Fruit fly (Drosophila melanogaster) whole organism, wandering third instar larva: Measurements from ENCODE around the gene CG31952.
A peak's percentile ranks its signal among the peaks of the same experiment; 100 is the strongest.

Experiments
- Abd-B ChIP-seq: fragments of >200 bp; optimal IDR thresholded peaks from 2 replicates; lab custom pipeline; 2017; ENCODE audit warnings: missing biosample characterization, missing genetic modification characterization
- CG32264 ChIP-seq: fragments of 200-800 bp; sonication (Bioruptor generic); optimal IDR thresholded peaks from 2 replicates; lab custom pipeline; 2016; ENCODE audit warnings: missing biosample characterization, missing genetic modification characterization
- CG9705 ChIP-seq: fragments of 200-800 bp; sonication (Bioruptor generic); optimal IDR thresholded peaks from 2 replicates; lab custom pipeline; 2018; ENCODE audit warnings: missing biosample characterization, mild to moderate bottlenecking, missing genetic modification characterization
- CrebA ChIP-seq: fragments of 200-800 bp; sonication (Bioruptor generic); optimal IDR thresholded peaks from 2 replicates; lab custom pipeline; 2016; ENCODE audit warnings: missing biosample characterization, mild to moderate bottlenecking, missing genetic modification characterization, borderline replicate concordance
- Dfd ChIP-seq: fragments of >200 bp; optimal IDR thresholded peaks from 2 replicates; lab custom pipeline; 2017; ENCODE audit warnings: missing biosample characterization, missing genetic modification characterization
- Dif ChIP-seq: fragments of 200-275, 200-300 bp; sonication (Bioruptor generic); optimal IDR thresholded peaks from 2 replicates; lab custom pipeline; 2018; ENCODE audit warnings: missing biosample characterization, missing genetic modification characterization; ENCODE audit not compliant: partially characterized antibody
- GATAd ChIP-seq: sonication (Bioruptor generic); optimal IDR thresholded peaks from 2 replicates; lab custom pipeline; 2016; ENCODE audit warnings: missing biosample characterization, missing genetic modification characterization
- HLH106 ChIP-seq: fragments of 200-800 bp; optimal IDR thresholded peaks from 3 replicates; lab custom pipeline; 2019; ENCODE audit warnings: missing biosample characterization, mild to moderate bottlenecking, missing genetic modification characterization, moderate library complexity
- Hnf4 ChIP-seq: fragments of 200-800 bp; sonication (Bioruptor generic); optimal IDR thresholded peaks from 2 replicates; lab custom pipeline; 2016; ENCODE audit warnings: missing biosample characterization, mild to moderate bottlenecking, missing genetic modification characterization
- Hr78 ChIP-seq: fragments of >200 bp; optimal IDR thresholded peaks from 2 replicates; lab custom pipeline; 2017; ENCODE audit warnings: missing biosample characterization, missing genetic modification characterization
- Hr83 ChIP-seq: fragments of 200-300 bp; sonication (Bioruptor generic); optimal IDR thresholded peaks from 2 replicates; lab custom pipeline; 2016; ENCODE audit warnings: missing biosample characterization, mild to moderate bottlenecking, missing genetic modification characterization, moderate library complexity; ENCODE audit not compliant: poor library complexity, severe bottlenecking
- Jra ChIP-seq: sonication (Bioruptor generic); optimal IDR thresholded peaks from 2 replicates; lab custom pipeline; 2016; ENCODE audit warnings: missing biosample characterization, missing genetic modification characterization
- Mio ChIP-seq: sonication (Bioruptor generic); optimal IDR thresholded peaks from 2 replicates; lab custom pipeline; 2016; ENCODE audit warnings: missing biosample characterization, missing genetic modification characterization
- Myc ChIP-seq: fragments of >200 bp; optimal IDR thresholded peaks from 2 replicates; lab custom pipeline; 2017
- N ChIP-seq: fragments of >200 bp; optimal IDR thresholded peaks from 2 replicates; lab custom pipeline; 2018; ENCODE audit warnings: missing biosample characterization, missing external identifiers, missing genetic modification characterization
- OdsH ChIP-seq: fragments of 200-800 bp; sonication (Bioruptor generic); optimal IDR thresholded peaks from 2 replicates; lab custom pipeline; 2016; ENCODE audit warnings: missing biosample characterization, mild to moderate bottlenecking, missing genetic modification characterization
- Rel ChIP-seq, 2 experiments: fragments of 200-800 bp; sonication (Bioruptor generic) in 1 of 2; optimal IDR thresholded peaks; 2 replicates in 1 of 2; 3 replicates in 1 of 2; lab custom pipeline; 2016 to 2019; ENCODE audit warnings: mild to moderate bottlenecking in 2 of 2, missing biosample characterization in 2 of 2, missing genetic modification characterization in 2 of 2, moderate library complexity in 1 of 2
- Sp1 ChIP-seq: fragments of 200-800 bp; sonication (Bioruptor generic); optimal IDR thresholded peaks from 3 replicates; lab custom pipeline; 2019; ENCODE audit warnings: missing biosample characterization, mild to moderate bottlenecking, missing genetic modification characterization, moderate library complexity
- Vsx2 ChIP-seq: fragments of 200-300, 225-300 bp; sonication (Bioruptor generic); optimal IDR thresholded peaks from 2 replicates; lab custom pipeline; 2018; ENCODE audit warnings: missing biosample characterization, missing genetic modification characterization; ENCODE audit not compliant: partially characterized antibody
- br ChIP-seq: fragments of 200-800 bp; sonication (Bioruptor generic); optimal IDR thresholded peaks from 2 replicates; lab custom pipeline; 2016; ENCODE audit warnings: missing biosample characterization, missing genetic modification characterization
- brk ChIP-seq: fragments of 200-800 bp; sonication (Bioruptor generic); optimal IDR thresholded peaks from 2 replicates; lab custom pipeline; 2016; ENCODE audit warnings: missing biosample characterization, mild to moderate bottlenecking, missing genetic modification characterization
- dl ChIP-seq, 2 experiments: fragments of 175-275, 200-275 bp in 1 of 2; fragments of 200-275 bp in 1 of 2; sonication (Bioruptor generic); optimal IDR thresholded peaks; lab custom pipeline; 2018; ENCODE audit warnings: mild to moderate bottlenecking in 2 of 2, missing biosample characterization in 2 of 2, missing genetic modification characterization in 2 of 2, moderate library complexity in 2 of 2; ENCODE audit not compliant: partially characterized antibody in 2 of 2, insufficient read depth in 1 of 2
- dmrt93B ChIP-seq: fragments of 200-800 bp; sonication (Bioruptor generic); optimal IDR thresholded peaks from 2 replicates; lab custom pipeline; 2018; ENCODE audit warnings: missing biosample characterization, mild to moderate bottlenecking, missing genetic modification characterization
- dsf ChIP-seq: sonication (Bioruptor generic); optimal IDR thresholded peaks from 2 replicates; lab custom pipeline; 2016; ENCODE audit warnings: missing biosample characterization, missing genetic modification characterization, borderline replicate concordance
- ey ChIP-seq: fragments of 200-800 bp; sonication (Bioruptor generic); optimal IDR thresholded peaks from 2 replicates; lab custom pipeline; 2016; ENCODE audit warnings: missing biosample characterization, missing genetic modification characterization
- foxo ChIP-seq, 2 experiments: fragments of 200-800 bp; sonication (Bioruptor generic); optimal IDR thresholded peaks; 2 replicates in 1 of 2; 3 replicates in 1 of 2; lab custom pipeline; 2016 to 2017; ENCODE audit warnings: missing biosample characterization in 2 of 2, missing genetic modification characterization in 2 of 2
- fru ChIP-seq: fragments of 200-800 bp; sonication (Bioruptor generic); optimal IDR thresholded peaks from 3 replicates; lab custom pipeline; 2016; ENCODE audit warnings: missing biosample characterization, mild to moderate bottlenecking, missing genetic modification characterization
- h ChIP-seq: fragments of 200-800 bp; sonication (Bioruptor generic); optimal IDR thresholded peaks from 3 replicates; lab custom pipeline; 2016; ENCODE audit warnings: missing biosample characterization, mild to moderate bottlenecking, missing genetic modification characterization
- jim ChIP-seq: fragments of 175-275, 200-325 bp; sonication (Bioruptor generic); optimal IDR thresholded peaks from 2 replicates; lab custom pipeline; 2016; ENCODE audit warnings: missing biosample characterization, mild to moderate bottlenecking, missing genetic modification characterization
- lola ChIP-seq: fragments of >200 bp; optimal IDR thresholded peaks from 2 replicates; lab custom pipeline; 2017; ENCODE audit warnings: missing biosample characterization, missing genetic modification characterization
- pan ChIP-seq: fragments of >200 bp; optimal IDR thresholded peaks from 2 replicates; lab custom pipeline; 2017
- psq ChIP-seq: fragments of 200-800 bp; sonication (Bioruptor generic); optimal IDR thresholded peaks from 3 replicates; lab custom pipeline; 2017; ENCODE audit warnings: missing biosample characterization, mild to moderate bottlenecking, missing genetic modification characterization, moderate library complexity
- rgr ChIP-seq: fragments of 200-800 bp; sonication (Bioruptor generic); optimal IDR thresholded peaks from 3 replicates; lab custom pipeline; 2016; ENCODE audit warnings: missing biosample characterization, mild to moderate bottlenecking, missing genetic modification characterization
- sage ChIP-seq: fragments of 200-800 bp; sonication (Bioruptor generic); optimal IDR thresholded peaks from 2 replicates; lab custom pipeline; 2016; ENCODE audit warnings: missing biosample characterization, mild to moderate bottlenecking, missing genetic modification characterization
- sv ChIP-seq: fragments of 200-800 bp; sonication (Bioruptor generic); optimal IDR thresholded peaks from 3 replicates; lab custom pipeline; 2016; ENCODE audit warnings: missing biosample characterization, missing genetic modification characterization
- tai ChIP-seq: sonication (Bioruptor generic); optimal IDR thresholded peaks from 2 replicates; lab custom pipeline; 2016; ENCODE audit warnings: missing biosample characterization, missing genetic modification characterization
- usp ChIP-seq: fragments of >200 bp; optimal IDR thresholded peaks from 2 replicates; lab custom pipeline; 2017; ENCODE audit warnings: missing biosample characterization, missing genetic modification characterization
- woc ChIP-seq: sonication (Bioruptor generic); optimal IDR thresholded peaks from 2 replicates; lab custom pipeline; 2016; ENCODE audit warnings: missing biosample characterization, mild to moderate bottlenecking, missing genetic modification characterization

Gene CG31952

dm6 chr2L:3371340-3371739 lies 45.2 kb upstream of the CG31952 start:
- TF ChIP-seq dsf (GFP tag; lab: Kevin White, UChicago) (no peak), brk (no peak), Hnf4 (GFP tag; lab: Kevin White, UChicago) (no peak), Sp1 (no peak), usp (GFP tag; lab: Kevin White, UChicago) (no peak), Abd-B (GFP tag; lab: Kevin White, UChicago) (no peak), Mio (GFP tag; lab: Kevin White, UChicago) (no peak), jim (GFP tag; lab: Kevin White, UChicago) (no peak), Dfd (no peak), psq (GFP tag; lab: Kevin White, UChicago) (no peak), dmrt93B (no peak), CrebA (no peak), h (GFP tag; lab: Kevin White, UChicago) (no peak), woc (GFP tag; lab: Kevin White, UChicago) (no peak)

- TF ChIP-seq Rel (GFP tag; optimal IDR thresholded peaks at IDR 0.05; lab: Kevin White, UChicago) (no peak), Rel (tag; optimal IDR thresholded peaks at IDR 0.05; lab: Kevin White, UChicago) (peak; percentile 94), OdsH (no peak)
Observed at dm6 chr2L:3371776-3372383, 44.6 kb upstream of the CG31952 start.

dm6 chr2L:3372483-3372929 lies 44.0 kb upstream of the CG31952 start:
- no peak for TF ChIP-seq N (GFP tag; lab: Kevin White, UChicago)
- TF ChIP-seq psq (GFP tag; lab: Kevin White, UChicago) = peak; percentile 13
- TF ChIP-seq pan (lab: Kevin White, UChicago) = no peak
- no peak for TF ChIP-seq CG32264 (GFP tag; lab: Kevin White, UChicago)
- TF ChIP-seq usp (GFP tag; lab: Kevin White, UChicago) = no peak
- TF ChIP-seq foxo (GFP tag; optimal IDR thresholded peaks at IDR 0.05; lab: Kevin White, UChicago) = peak in 1 of 2 experiments; percentile 10
- TF ChIP-seq Vsx2 = no peak
- TF ChIP-seq Hr78 (GFP tag; lab: Kevin White, UChicago) = no peak
- no peak for TF ChIP-seq OdsH
- TF ChIP-seq Jra = no peak
- no peak for TF ChIP-seq Myc (lab: Kevin White, UChicago)
- TF ChIP-seq CG9705 (GFP tag; lab: Kevin White, UChicago) = no peak
- no peak for TF ChIP-seq dl (GFP tag; optimal IDR thresholded peaks at IDR 0.05; lab: Kevin White, UChicago; ENCODE audit: insufficient read depth in 1 of 2, partially characterized antibody in 2 of 2)
- TF ChIP-seq Hnf4 (GFP tag; lab: Kevin White, UChicago) = peak; percentile 12
- peak; percentile 31 for TF ChIP-seq HLH106
- no peak for TF ChIP-seq ey (GFP tag; lab: Kevin White, UChicago)
- TF ChIP-seq Abd-B (GFP tag; lab: Kevin White, UChicago) = no peak
- peak; percentile 19 for TF ChIP-seq fru
- no peak for TF ChIP-seq tai
- TF ChIP-seq Dif (GFP tag; lab: Kevin White, UChicago) = no peak
- TF ChIP-seq sv (GFP tag; lab: Kevin White, UChicago) = no peak
- no peak for TF ChIP-seq rgr (GFP tag; lab: Kevin White, UChicago)
- no peak for TF ChIP-seq h (GFP tag; lab: Kevin White, UChicago)

- TF ChIP-seq brk (no peak), Dif (GFP tag; lab: Kevin White, UChicago) (no peak), GATAd (no peak), dsf (GFP tag; lab: Kevin White, UChicago) (no peak), woc (GFP tag; lab: Kevin White, UChicago) (no peak), Vsx2 (no peak), N (GFP tag; lab: Kevin White, UChicago) (no peak), OdsH (no peak), Sp1 (peak; percentile 13), Jra (peak; percentile 6), CG32264 (GFP tag; lab: Kevin White, UChicago) (no peak), rgr (GFP tag; lab: Kevin White, UChicago) (peak; percentile 24), fru (no peak), jim (GFP tag; lab: Kevin White, UChicago) (no peak), Dfd (no peak), HLH106 (peak; percentile 21), pan (lab: Kevin White, UChicago) (no peak), Abd-B (GFP tag; lab: Kevin White, UChicago) (no peak), Hnf4 (GFP tag; lab: Kevin White, UChicago) (peak; percentile 52), lola (GFP tag; lab: Kevin White, UChicago) (no peak), sv (GFP tag; lab: Kevin White, UChicago) (no peak), dmrt93B (no peak), br (GFP tag; lab: Kevin White, UChicago) (no peak), CG9705 (GFP tag; lab: Kevin White, UChicago) (no peak), CrebA (no peak), Mio (GFP tag; lab: Kevin White, UChicago) (no peak), Myc (lab: Kevin White, UChicago) (no peak), Hr83 (GFP tag; lab: Kevin White, UChicago) (no peak), sage (GFP tag; lab: Kevin White, UChicago) (no peak), Rel (GFP tag; optimal IDR thresholded peaks at IDR 0.05; lab: Kevin White, UChicago) (no peak), Rel (tag; optimal IDR thresholded peaks at IDR 0.05; lab: Kevin White, UChicago) (peak; percentile 45), dl (GFP tag; optimal IDR thresholded peaks at IDR 0.05; lab: Kevin White, UChicago; ENCODE audit: insufficient read depth in 1 of 2, partially characterized antibody in 2 of 2) (no peak), usp (GFP tag; lab: Kevin White, UChicago) (no peak), foxo (GFP tag; optimal IDR thresholded peaks at IDR 0.05; lab: Kevin White, UChicago) (peak in 1 of 2 experiments; percentile 23), ey (GFP tag; lab: Kevin White, UChicago) (no peak)
Observed at dm6 chr2L:3373242-3373641, 43.3 kb upstream of the CG31952 start, which contains the start of gene GramD1B. Gene GramD1B (minus strand): TSS chr2L:3373372.
